Worm (Caenorhabditis elegans) whole organism, early embryonic: ENCODE measurements around the gene tag-322.

Source experiments
- F13C5.2 ChIP-seq: sonication (generic microtip); optimal IDR thresholded peaks from 2 replicates; lab custom pipeline; 2017; ENCODE audit warnings: mild to moderate bottlenecking, missing genetic modification characterization, inconsistent platforms, missing compliant biosample characterization
- ama-1 ChIP-seq: fragments of 150-350 bp; optimal IDR thresholded peaks from 2 replicates; lab custom pipeline; 2014
- flt-1 ChIP-seq: fragments of 200-800 bp; sonication (Bioruptor generic); IDR thresholded peaks from 2 replicates; pipeline ENCODE4 v1.3.6; 2022; ENCODE audit warnings: missing genetic modification characterization, missing compliant biosample characterization

DNA sequence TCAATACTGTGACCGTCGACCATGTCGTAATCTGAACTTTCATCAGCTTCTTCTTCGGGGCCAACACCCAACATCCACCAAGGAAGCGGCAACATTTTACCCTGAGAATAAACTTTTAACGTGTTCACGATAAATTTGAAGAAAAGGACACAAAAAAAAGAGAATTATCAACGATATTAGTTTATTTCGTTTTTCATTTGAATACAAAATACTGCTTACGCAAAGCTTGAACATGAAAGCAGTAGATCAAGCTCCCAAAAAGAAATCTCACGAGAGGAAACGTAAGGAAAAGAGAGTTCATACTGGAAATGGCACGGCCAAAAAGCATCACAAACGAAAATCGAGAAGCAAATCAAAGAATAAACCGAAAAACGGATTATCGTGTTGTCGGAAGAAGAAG is 21.6 kb downstream of the tag-322 start, which contains the start of the genes C46A5.6 and C46A5.1:
- no peak for TF ChIP-seq ama-1 (lab: Kevin White, UChicago)
- no peak for TF ChIP-seq flt-1 (GFP tag; lab: Robert Waterston, UW)
- TF ChIP-seq F13C5.2 (tag; lab: Kevin White, UChicago), result no peak
